Fruit fly (Drosophila melanogaster) whole organism, embryonic: ENCODE measurements around the gene Trl.

Source experiments
- BtbVII ChIP-seq: fragments of 200-800 bp; sonication (Bioruptor generic); optimal IDR thresholded peaks from 3 replicates; lab custom pipeline; 2017; ENCODE audit warnings: missing biosample characterization, mild to moderate bottlenecking, missing genetic modification characterization
- CG10979 ChIP-seq: fragments of 200-800 bp; sonication (Bioruptor generic); optimal IDR thresholded peaks from 2 replicates; lab custom pipeline; 2018; ENCODE audit warnings: missing biosample characterization, mild to moderate bottlenecking, missing genetic modification characterization, moderate library complexity
- CG12299 ChIP-seq: fragments of 200-800 bp; sonication (Bioruptor generic); optimal IDR thresholded peaks from 2 replicates; lab custom pipeline; 2018; ENCODE audit warnings: missing biosample characterization, mild to moderate bottlenecking, missing genetic modification characterization
- CG13123 ChIP-seq: fragments of 200-800 bp; sonication (Bioruptor generic); optimal IDR thresholded peaks from 2 replicates; lab custom pipeline; 2016; ENCODE audit warnings: missing biosample characterization, missing genetic modification characterization
- CG13775 ChIP-seq: fragments of 200-800 bp; sonication (Bioruptor generic); optimal IDR thresholded peaks from 3 replicates; lab custom pipeline; 2017; ENCODE audit warnings: missing biosample characterization, mild to moderate bottlenecking, missing genetic modification characterization
- CG15269 ChIP-seq: fragments of 200-800 bp; sonication (Bioruptor generic); optimal IDR thresholded peaks from 2 replicates; lab custom pipeline; 2018; ENCODE audit warnings: missing biosample characterization, mild to moderate bottlenecking, missing genetic modification characterization, moderate library complexity
- CG1792 ChIP-seq: fragments of 200-800 bp; sonication (Bioruptor generic); optimal IDR thresholded peaks from 2 replicates; lab custom pipeline; 2016; ENCODE audit warnings: missing biosample characterization, missing genetic modification characterization
- CG18011 ChIP-seq: fragments of 200-800 bp; sonication (Bioruptor generic); optimal IDR thresholded peaks from 2 replicates; lab custom pipeline; 2017; ENCODE audit warnings: missing biosample characterization, missing genetic modification characterization, mild to moderate bottlenecking, moderate library complexity, missing genotype
- CG2120 ChIP-seq: fragments of 200-800 bp; sonication (Bioruptor generic); optimal IDR thresholded peaks from 3 replicates; lab custom pipeline; 2016; ENCODE audit warnings: missing biosample characterization, missing genetic modification characterization
- CG31388 ChIP-seq: fragments of 200-800 bp; sonication (Bioruptor generic); optimal IDR thresholded peaks from 2 replicates; lab custom pipeline; 2016; ENCODE audit warnings: missing biosample characterization, missing genetic modification characterization
- CG32772 ChIP-seq: fragments of 200-800 bp; sonication (Bioruptor generic); IDR thresholded peaks from 2 replicates; pipeline ENCODE4 v1.3.6; 2022; ENCODE audit warnings: missing biosample characterization, missing genetic modification characterization
- CG3407 ChIP-seq: fragments of 200-800 bp; sonication (Bioruptor generic); optimal IDR thresholded peaks from 2 replicates; lab custom pipeline; 2018; ENCODE audit warnings: missing biosample characterization, mild to moderate bottlenecking, missing genetic modification characterization
- CG34422 ChIP-seq: fragments of 200-800 bp; sonication (Bioruptor generic); IDR thresholded peaks from 3 replicates; pipeline ENCODE4 v1.3.6; 2022; ENCODE audit warnings: missing biosample characterization, missing genetic modification characterization
- CG3995 ChIP-seq: fragments of 200-800 bp; sonication (Bioruptor generic); optimal IDR thresholded peaks from 3 replicates; lab custom pipeline; 2016; ENCODE audit warnings: missing biosample characterization, missing genetic modification characterization
- CG4617 ChIP-seq: fragments of 200-800 bp; sonication (Bioruptor generic); optimal IDR thresholded peaks from 3 replicates; lab custom pipeline; 2016; ENCODE audit warnings: missing biosample characterization, missing genetic modification characterization, borderline replicate concordance
- CG6689 ChIP-seq: fragments of 200-800 bp; sonication (Bioruptor generic); IDR thresholded peaks from 2 replicates; pipeline ENCODE4 v1.3.6; 2022; ENCODE audit warnings: missing biosample characterization, missing genetic modification characterization
- CG9215 ChIP-seq: fragments of 200-800 bp; sonication (Bioruptor generic); IDR thresholded peaks from 2 replicates; pipeline ENCODE4 v1.3.6; 2022; ENCODE audit warnings: missing biosample characterization, missing genetic modification characterization
- CG9609 ChIP-seq: fragments of 200-800 bp; sonication (Bioruptor generic); optimal IDR thresholded peaks from 3 replicates; lab custom pipeline; 2016; ENCODE audit warnings: missing biosample characterization, missing genetic modification characterization
- CG9932 ChIP-seq: fragments of 200-800 bp; sonication (Bioruptor generic); IDR thresholded peaks from 2 replicates; pipeline ENCODE4 v1.3.6; 2022; ENCODE audit warnings: missing biosample characterization, missing genetic modification characterization
- CHES-1-like ChIP-seq: fragments of 200-800 bp; sonication (Bioruptor generic); optimal IDR thresholded peaks from 2 replicates; lab custom pipeline; 2016; ENCODE audit warnings: missing biosample characterization, missing genetic modification characterization
- Camta ChIP-seq: fragments of 200-800 bp; sonication (Bioruptor generic); optimal IDR thresholded peaks from 2 replicates; lab custom pipeline; 2016; ENCODE audit warnings: missing biosample characterization, missing genetic modification characterization
- Doc3 ChIP-seq: fragments of 200-800 bp; sonication (Bioruptor generic); IDR thresholded peaks from 3 replicates; pipeline ENCODE4 v1.3.6; 2022; ENCODE audit warnings: missing biosample characterization, missing genetic modification characterization; ENCODE audit not compliant: partially characterized antibody
- ERR ChIP-seq: fragments of 200-800 bp; sonication (Bioruptor generic); optimal IDR thresholded peaks from 2 replicates; lab custom pipeline; 2016; ENCODE audit warnings: missing biosample characterization, missing genetic modification characterization
- Fer3 ChIP-seq: fragments of 200-800 bp; sonication (Bioruptor generic); optimal IDR thresholded peaks from 2 replicates; lab custom pipeline; 2018; ENCODE audit warnings: missing biosample characterization, mild to moderate bottlenecking, missing genetic modification characterization, moderate library complexity
- HLH3B ChIP-seq: fragments of 200-800 bp; sonication (Bioruptor generic); IDR thresholded peaks from 2 replicates; pipeline ENCODE4 v1.3.6; 2022; ENCODE audit warnings: missing biosample characterization, missing genetic modification characterization
- Kr ChIP-seq: fragments of 200-800 bp; sonication (Bioruptor generic); optimal IDR thresholded peaks from 2 replicates; lab custom pipeline; 2017; ENCODE audit warnings: missing biosample characterization, mild to moderate bottlenecking, missing genetic modification characterization
- Myb ChIP-seq: fragments of 200-800 bp; sonication (Bioruptor generic); optimal IDR thresholded peaks from 2 replicates; lab custom pipeline; 2016; ENCODE audit warnings: missing biosample characterization, missing genetic modification characterization
- NfI ChIP-seq: fragments of 200-800 bp; sonication (Bioruptor generic); optimal IDR thresholded peaks from 3 replicates; lab custom pipeline; 2018; ENCODE audit warnings: missing biosample characterization, mild to moderate bottlenecking, missing genetic modification characterization, moderate library complexity
- Rx ChIP-seq: fragments of 200-800 bp; sonication (Bioruptor generic); IDR thresholded peaks from 2 replicates; pipeline ENCODE4 v1.3.6; 2022; ENCODE audit warnings: missing biosample characterization, missing genetic modification characterization
- ac ChIP-seq: fragments of 200-800 bp; sonication (Bioruptor generic); optimal IDR thresholded peaks from 3 replicates; lab custom pipeline; 2017; ENCODE audit warnings: missing biosample characterization, mild to moderate bottlenecking, missing genetic modification characterization
- az2 ChIP-seq: fragments of 200-800 bp; sonication (Bioruptor generic); optimal IDR thresholded peaks from 3 replicates; lab custom pipeline; 2016; ENCODE audit warnings: missing biosample characterization, missing genetic modification characterization
- bigmax ChIP-seq: fragments of 200-800 bp; sonication (Bioruptor generic); optimal IDR thresholded peaks from 2 replicates; lab custom pipeline; 2018; ENCODE audit warnings: missing biosample characterization, mild to moderate bottlenecking, missing genetic modification characterization
- cas ChIP-seq: fragments of 200-800 bp; sonication (Bioruptor generic); IDR thresholded peaks from 2 replicates; pipeline ENCODE4 v1.3.6; 2022; ENCODE audit warnings: missing biosample characterization, missing genetic modification characterization
- caup ChIP-seq: fragments of 200-800 bp; sonication (Bioruptor generic); optimal IDR thresholded peaks from 3 replicates; lab custom pipeline; 2017; ENCODE audit warnings: missing biosample characterization, mild to moderate bottlenecking, missing genetic modification characterization, moderate library complexity; ENCODE audit not compliant: severe bottlenecking
- crp ChIP-seq, 2 experiments: fragments of 200-800 bp; sonication (Bioruptor generic); optimal IDR thresholded peaks; 2 replicates in 1 of 2; 3 replicates in 1 of 2; lab custom pipeline; 2017; ENCODE audit warnings: missing biosample characterization in 2 of 2, missing genetic modification characterization in 2 of 2, mild to moderate bottlenecking in 1 of 2, moderate library complexity in 1 of 2
- dmrt99B ChIP-seq: fragments of 200-800 bp; sonication (Bioruptor generic); optimal IDR thresholded peaks from 2 replicates; lab custom pipeline; 2018; ENCODE audit warnings: missing biosample characterization, mild to moderate bottlenecking, missing genetic modification characterization, moderate library complexity
- dpn ChIP-seq, 2 experiments: fragments of 200-800 bp; sonication (Bioruptor generic); optimal IDR thresholded peaks; 3 replicates each; lab custom pipeline; 2016; ENCODE audit warnings: missing biosample characterization in 2 of 2, missing genetic modification characterization in 2 of 2
- en ChIP-seq: fragments of 200-800 bp; sonication (Bioruptor generic); optimal IDR thresholded peaks from 2 replicates; lab custom pipeline; 2016; ENCODE audit warnings: missing biosample characterization, missing genetic modification characterization
- eyg ChIP-seq: fragments of 200-800 bp; sonication (Bioruptor generic); optimal IDR thresholded peaks from 3 replicates; lab custom pipeline; 2016; ENCODE audit warnings: missing biosample characterization, missing genetic modification characterization
- jumu ChIP-seq: fragments of 200-800 bp; sonication (Bioruptor generic); optimal IDR thresholded peaks from 3 replicates; lab custom pipeline; 2016; ENCODE audit warnings: missing biosample characterization, missing genetic modification characterization
- org-1 ChIP-seq: fragments of 200-800 bp; sonication (Bioruptor generic); optimal IDR thresholded peaks from 2 replicates; lab custom pipeline; 2017; ENCODE audit warnings: missing biosample characterization, missing genetic modification characterization
- pb ChIP-seq: fragments of 200-800 bp; sonication (Bioruptor generic); optimal IDR thresholded peaks from 3 replicates; lab custom pipeline; 2016; ENCODE audit warnings: missing biosample characterization, missing genetic modification characterization
- prd ChIP-seq, 3 experiments: fragments of >200 bp in 2 of 3; fragments of 200-800 bp in 1 of 3; sonication (Bioruptor generic) in 1 of 3; optimal IDR thresholded peaks in 2 of 3; IDR thresholded peaks in 1 of 3; 2 replicates in 2 of 3; 3 replicates in 1 of 3; pipeline versions ENCODE4 v1.3.6 to Lab custom; 2017 to 2022; ENCODE audit warnings: missing biosample characterization in 1 of 3, missing genetic modification characterization in 1 of 3
- sd ChIP-seq: fragments of 200-800 bp; sonication (Bioruptor generic); optimal IDR thresholded peaks from 3 replicates; lab custom pipeline; 2018; ENCODE audit warnings: missing biosample characterization, mild to moderate bottlenecking, missing genetic modification characterization, moderate library complexity
- seq ChIP-seq: fragments of 200-800 bp; sonication (Bioruptor generic); IDR thresholded peaks from 2 replicates; pipeline ENCODE4 v1.3.6; 2022; ENCODE audit warnings: missing biosample characterization, missing genetic modification characterization
- sima ChIP-seq: fragments of 200-800 bp; sonication (Bioruptor generic); optimal IDR thresholded peaks from 2 replicates; lab custom pipeline; 2016; ENCODE audit warnings: missing biosample characterization, missing genetic modification characterization
- slp2 ChIP-seq: fragments of 200-800 bp; sonication (Bioruptor generic); optimal IDR thresholded peaks from 2 replicates; lab custom pipeline; 2016; ENCODE audit warnings: missing biosample characterization, missing genetic modification characterization
- so ChIP-seq: fragments of 200-800 bp; sonication (Bioruptor generic); IDR thresholded peaks from 3 replicates; pipeline ENCODE4 v1.3.6; 2022; ENCODE audit warnings: missing biosample characterization, missing genetic modification characterization
- vfl ChIP-seq: fragments of 200-800 bp; sonication (Bioruptor generic); optimal IDR thresholded peaks from 2 replicates; lab custom pipeline; 2016; ENCODE audit warnings: missing biosample characterization, missing genetic modification characterization

Trl gene

DNA sequence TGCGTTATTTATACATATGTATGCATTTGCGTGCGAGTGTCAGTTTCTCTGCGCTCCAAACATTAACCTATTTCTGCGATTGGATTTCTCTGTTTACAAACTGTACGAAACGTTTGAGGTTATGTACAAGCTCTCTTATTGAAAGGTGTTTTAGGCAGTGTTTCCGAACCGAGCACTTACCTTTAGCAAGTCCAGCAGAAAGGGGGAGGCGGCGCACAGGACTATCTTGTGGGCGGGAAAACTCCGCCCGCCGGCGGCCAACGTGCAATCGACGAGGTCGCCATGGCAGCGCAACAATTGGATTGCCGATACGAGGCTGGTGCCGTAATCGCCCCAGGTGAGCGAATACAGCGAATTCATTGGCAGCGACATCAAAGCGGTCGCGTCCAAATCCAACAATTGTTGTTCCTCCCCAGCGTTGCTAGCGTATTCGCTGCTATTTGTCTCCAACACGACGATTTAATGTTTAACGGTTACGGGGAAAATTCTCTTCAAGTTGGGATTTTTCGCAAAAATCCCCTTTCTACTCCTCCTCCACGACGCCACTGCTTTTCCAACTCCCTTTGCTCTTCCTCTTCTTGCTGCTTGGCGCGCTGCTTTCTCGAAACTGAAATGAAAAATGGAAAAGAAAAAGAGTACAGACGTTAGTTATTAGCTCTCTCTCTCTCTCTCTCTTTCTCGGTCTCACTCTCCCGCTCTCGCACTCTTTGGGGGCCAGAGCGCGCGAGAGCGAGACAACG lies 4.0 kb downstream of the Trl start (continued):
- peak; percentile 87 for TF ChIP-seq CG9215 (GFP tag; lab: Robert Waterston, UW)
- TF ChIP-seq vfl, result peak; percentile 86
- peak; percentile 88 for TF ChIP-seq Fer3 (tag; lab: Kevin White, UChicago)
- TF ChIP-seq NfI (GFP tag; lab: Kevin White, UChicago), result peak; percentile 90
- peak; percentile 74 for TF ChIP-seq CG18011
- peak; percentile 90 for TF ChIP-seq dmrt99B (tag; lab: Kevin White, UChicago)
- peak; percentile 97 for TF ChIP-seq bigmax (GFP tag; lab: Kevin White, UChicago)
- peak; percentile 30 for TF ChIP-seq ac (GFP tag; lab: Kevin White, UChicago)
- TF ChIP-seq CG10979, result peak; percentile 76
- TF ChIP-seq en (GFP tag; lab: Kevin White, UChicago), result peak; percentile 66
- TF ChIP-seq CG9932, result peak; percentile 95
- peak; percentile 79 for TF ChIP-seq CG3407
- TF ChIP-seq az2 (GFP tag; lab: Kevin White, UChicago), result peak; percentile 90
- TF ChIP-seq CG13123 (GFP tag; lab: Kevin White, UChicago), result peak; percentile 56
- TF ChIP-seq CG9609 (GFP tag; lab: Kevin White, UChicago), result peak; percentile 95
- TF ChIP-seq pb (GFP tag; lab: Kevin White, UChicago), result peak; percentile 93
- TF ChIP-seq Doc3 (GFP tag; lab: Robert Waterston, UW), result no peak
- peak; percentile 89 for TF ChIP-seq slp2
- TF ChIP-seq Rx (GFP tag; lab: Robert Waterston, UW), result peak; percentile 88
- TF ChIP-seq ERR (GFP tag; lab: Kevin White, UChicago), result peak; percentile 84
- TF ChIP-seq HLH3B (GFP tag; lab: Robert Waterston, UW), result peak; percentile 92
- peak; percentile 87 for TF ChIP-seq CG1792 (GFP tag; lab: Kevin White, UChicago)
- TF ChIP-seq CG13775 (GFP tag; lab: Kevin White, UChicago), result peak; percentile 87
- TF ChIP-seq org-1 (GFP tag; lab: Kevin White, UChicago), result peak; percentile 84
- peak in 1 of 2 experiments; percentile 50 for TF ChIP-seq crp (GFP tag; optimal IDR thresholded peaks at IDR 0.05; lab: Kevin White, UChicago)
- TF ChIP-seq prd (optimal IDR thresholded peaks at IDR 0.05; lab: Kevin White, UChicago), result no peak
- peak; percentile 92 for TF ChIP-seq prd (GFP tag; IDR thresholded peaks at IDR 0.05; lab: Robert Waterston, UW)
- peak; percentile 88 for TF ChIP-seq CG15269 (tag; lab: Kevin White, UChicago)
- TF ChIP-seq CG4617 (GFP tag; lab: Kevin White, UChicago), result peak; percentile 53
- TF ChIP-seq so, result peak; percentile 93
- peak; percentile 97 for TF ChIP-seq CG2120
- TF ChIP-seq sd (tag; lab: Kevin White, UChicago), result no peak
- TF ChIP-seq CG34422 (GFP tag; lab: Robert Waterston, UW), result peak; percentile 93
- TF ChIP-seq CG3995 (GFP tag; lab: Kevin White, UChicago), result peak; percentile 64
- no peak for TF ChIP-seq Kr (GFP tag; lab: Kevin White, UChicago)
- TF ChIP-seq seq (GFP tag; lab: Robert Waterston, UW), result peak; percentile 88
- TF ChIP-seq CG12299, result peak; percentile 71
- peak; percentile 90 to 92 for TF ChIP-seq dpn (GFP tag; optimal IDR thresholded peaks at IDR 0.05; lab: Kevin White, UChicago)
- peak; percentile 85 for TF ChIP-seq Myb
- peak; percentile 91 for TF ChIP-seq jumu (GFP tag; lab: Kevin White, UChicago)
- peak; percentile 94 for TF ChIP-seq CHES-1-like (GFP tag; lab: Kevin White, UChicago)
- peak; percentile 16 for TF ChIP-seq CG31388
- TF ChIP-seq cas (GFP tag; lab: Robert Waterston, UW), result peak; percentile 80
- peak; percentile 90 for TF ChIP-seq Camta (GFP tag; lab: Kevin White, UChicago)
- TF ChIP-seq caup (GFP tag; lab: Kevin White, UChicago), result peak; percentile 93
- peak; percentile 87 for TF ChIP-seq CG6689 (GFP tag; lab: Robert Waterston, UW)
- TF ChIP-seq CG32772 (GFP tag; lab: Robert Waterston, UW), result peak; percentile 90
- TF ChIP-seq BtbVII (GFP tag; lab: Kevin White, UChicago), result peak; percentile 81
- TF ChIP-seq eyg (GFP tag; lab: Kevin White, UChicago), result peak; percentile 70
- TF ChIP-seq sima (GFP tag; lab: Kevin White, UChicago), result peak; percentile 57
